Worm (Caenorhabditis elegans) whole organism, late embryonic: Measurements from ENCODE around the gene msp-33.

Source experiments
- C08G9.2 ChIP-seq: sonication (generic microtip); optimal IDR thresholded peaks from 2 replicates; lab custom pipeline; 2016; ENCODE audit warnings: mild to moderate bottlenecking, missing genetic modification characterization, moderate library complexity, missing compliant biosample characterization
- F13H6.1 ChIP-seq: sonication (generic microtip); optimal IDR thresholded peaks from 2 replicates; lab custom pipeline; 2016; ENCODE audit warnings: missing genetic modification characterization, missing compliant biosample characterization
- K02D7.2 ChIP-seq: sonication (generic microtip); optimal IDR thresholded peaks from 2 replicates; lab custom pipeline; 2017; ENCODE audit warnings: mild to moderate bottlenecking, missing genetic modification characterization, missing compliant biosample characterization
- Y22D7AL.16 ChIP-seq: sonication (generic microtip); optimal IDR thresholded peaks from 2 replicates; lab custom pipeline; 2016; ENCODE audit warnings: missing genetic modification characterization, missing compliant biosample characterization
- ama-1 ChIP-seq: fragments of 150-350 bp; optimal IDR thresholded peaks from 2 replicates; lab custom pipeline; 2014
- ceh-19 ChIP-seq: fragments of 200-800 bp; sonication (Bioruptor generic); optimal IDR thresholded peaks from 2 replicates; lab custom pipeline; 2018; ENCODE audit warnings: mild to moderate bottlenecking, missing genetic modification characterization, missing compliant biosample characterization
- ceh-2 ChIP-seq: sonication (generic microtip); optimal IDR thresholded peaks from 2 replicates; lab custom pipeline; 2016; ENCODE audit warnings: missing genotype, missing genetic modification characterization, missing compliant biosample characterization
- ceh-24 ChIP-seq: sonication (generic microtip); optimal IDR thresholded peaks from 2 replicates; lab custom pipeline; 2016; ENCODE audit warnings: mild to moderate bottlenecking, missing genetic modification characterization, missing compliant biosample characterization
- ceh-31 ChIP-seq: sonication (generic microtip); optimal IDR thresholded peaks from 2 replicates; lab custom pipeline; 2016; ENCODE audit warnings: missing genetic modification characterization, missing compliant biosample characterization
- ceh-34 ChIP-seq: sonication (generic microtip); optimal IDR thresholded peaks from 2 replicates; lab custom pipeline; 2016; ENCODE audit warnings: mild to moderate bottlenecking, missing genetic modification characterization, missing compliant biosample characterization
- ceh-48 ChIP-seq: sonication (generic microtip); optimal IDR thresholded peaks from 2 replicates; lab custom pipeline; 2016; ENCODE audit warnings: missing genetic modification characterization, inconsistent platforms, missing compliant biosample characterization
- ceh-6 ChIP-seq: fragments of 200-800 bp; sonication (Bioruptor generic); optimal IDR thresholded peaks from 2 replicates; lab custom pipeline; 2018; ENCODE audit warnings: mild to moderate bottlenecking, missing genetic modification characterization, missing compliant biosample characterization
- ceh-9 ChIP-seq: sonication (generic microtip); optimal IDR thresholded peaks from 2 replicates; lab custom pipeline; 2016; ENCODE audit warnings: mild to moderate bottlenecking, missing genetic modification characterization, inconsistent platforms, missing compliant biosample characterization
- dmd-4 ChIP-seq: sonication (generic microtip); optimal IDR thresholded peaks from 2 replicates; lab custom pipeline; 2016; ENCODE audit warnings: borderline replicate concordance, missing genetic modification characterization, missing compliant biosample characterization
- dve-1 ChIP-seq: sonication (generic microtip); optimal IDR thresholded peaks from 2 replicates; lab custom pipeline; 2017; ENCODE audit warnings: antibody characterized with exemption, mild to moderate bottlenecking, missing genetic modification characterization, missing compliant biosample characterization
- elt-2 ChIP-seq: sonication (generic microtip); optimal IDR thresholded peaks from 2 replicates; lab custom pipeline; 2016; ENCODE audit warnings: missing genetic modification reagents, missing genetic modification characterization, missing compliant biosample characterization
- elt-4 ChIP-seq: sonication (generic microtip); optimal IDR thresholded peaks from 2 replicates; lab custom pipeline; 2016; ENCODE audit warnings: missing genetic modification characterization, missing compliant biosample characterization
- ets-4 ChIP-seq: sonication (generic microtip); optimal IDR thresholded peaks from 2 replicates; lab custom pipeline; 2016; ENCODE audit warnings: missing genetic modification characterization, missing compliant biosample characterization
- fkh-6 ChIP-seq: sonication (generic microtip); optimal IDR thresholded peaks from 2 replicates; lab custom pipeline; 2016; ENCODE audit warnings: missing genetic modification characterization, missing compliant biosample characterization
- hlh-13 ChIP-seq: fragments of 200-800 bp; sonication (Bioruptor generic); optimal IDR thresholded peaks from 2 replicates; lab custom pipeline; 2018; ENCODE audit warnings: mild to moderate bottlenecking, missing genetic modification characterization, missing compliant biosample characterization
- hlh-6 ChIP-seq: sonication (generic microtip); optimal IDR thresholded peaks from 2 replicates; lab custom pipeline; 2016; ENCODE audit warnings: missing genotype, missing genetic modification characterization, missing compliant biosample characterization
- lim-6 ChIP-seq: sonication (generic microtip); optimal IDR thresholded peaks from 2 replicates; lab custom pipeline; 2016; ENCODE audit warnings: missing genetic modification characterization, missing compliant biosample characterization
- lin-11 ChIP-seq: fragments of 200-800 bp; sonication (Bioruptor generic); optimal IDR thresholded peaks from 2 replicates; lab custom pipeline; 2018; ENCODE audit warnings: mild to moderate bottlenecking, missing genetic modification characterization, missing compliant biosample characterization
- nhr-232 ChIP-seq: sonication (generic microtip); optimal IDR thresholded peaks from 2 replicates; lab custom pipeline; 2016; ENCODE audit warnings: missing genetic modification characterization, missing compliant biosample characterization
- npax-4 ChIP-seq: sonication (generic microtip); optimal IDR thresholded peaks from 2 replicates; lab custom pipeline; 2016; ENCODE audit warnings: missing genetic modification characterization, missing compliant biosample characterization
- odd-2 ChIP-seq: sonication (generic microtip); optimal IDR thresholded peaks from 2 replicates; lab custom pipeline; 2017; ENCODE audit warnings: antibody characterized with exemption, mild to moderate bottlenecking, missing genetic modification characterization, missing compliant biosample characterization
- pat-9 ChIP-seq: fragments of 200-800 bp; sonication (Bioruptor generic); optimal IDR thresholded peaks from 2 replicates; lab custom pipeline; 2018; ENCODE audit warnings: mild to moderate bottlenecking, missing genetic modification characterization, moderate library complexity, missing compliant biosample characterization
- pax-1 ChIP-seq: fragments of 150-350 bp; optimal IDR thresholded peaks from 2 replicates; lab custom pipeline; 2014; ENCODE audit warnings: missing biosample characterization, missing genetic modification characterization
- pros-1 ChIP-seq: fragments of 150-350 bp; optimal IDR thresholded peaks from 2 replicates; lab custom pipeline; 2014; ENCODE audit warnings: missing biosample characterization, missing genetic modification reagents, missing genetic modification characterization
- ref-2 ChIP-seq: sonication (generic microtip); optimal IDR thresholded peaks from 2 replicates; lab custom pipeline; 2016; ENCODE audit warnings: missing genetic modification characterization, missing compliant biosample characterization
- rnt-1 ChIP-seq: sonication (generic microtip); optimal IDR thresholded peaks from 2 replicates; lab custom pipeline; 2016; ENCODE audit warnings: missing genetic modification characterization, missing compliant biosample characterization
- sdc-2 ChIP-seq: sonication (generic microtip); optimal IDR thresholded peaks from 2 replicates; lab custom pipeline; 2016; ENCODE audit warnings: missing genotype, missing genetic modification characterization, missing compliant biosample characterization
- sox-2 ChIP-seq: fragments of 200-800 bp; sonication (Bioruptor generic); IDR thresholded peaks from 2 replicates; pipeline ENCODE4 v1.3.6; 2022; ENCODE audit warnings: missing genetic modification reagents, missing genetic modification characterization, missing compliant biosample characterization
- sox-4 ChIP-seq: sonication (generic microtip); optimal IDR thresholded peaks from 2 replicates; lab custom pipeline; 2017; ENCODE audit warnings: mild to moderate bottlenecking, missing genetic modification characterization, inconsistent platforms, missing compliant biosample characterization
- tbx-7 ChIP-seq: sonication (generic microtip); optimal IDR thresholded peaks from 2 replicates; lab custom pipeline; 2016; ENCODE audit warnings: missing genotype, missing genetic modification characterization, missing compliant biosample characterization
- unc-3 ChIP-seq, 2 experiments: fragments of 200-800 bp in 1 of 2; sonication (Bioruptor generic) in 1 of 2; sonication (generic microtip) in 1 of 2; conservative IDR thresholded peaks in 1 of 2; optimal IDR thresholded peaks in 1 of 2; 2 replicates each; pipeline versions ENCODE4 v1.3.6 to Lab custom; 2016 to 2022; ENCODE audit warnings: missing compliant biosample characterization in 2 of 2, missing genetic modification characterization in 2 of 2, missing genetic modification reagents in 1 of 2
- unc-42 ChIP-seq: sonication (generic microtip); optimal IDR thresholded peaks from 2 replicates; lab custom pipeline; 2016; ENCODE audit warnings: missing genotype, missing genetic modification characterization, missing compliant biosample characterization
- unc-55 ChIP-seq: sonication (generic microtip); optimal IDR thresholded peaks from 2 replicates; lab custom pipeline; 2017; ENCODE audit warnings: missing biosample characterization, missing genetic modification reagents, missing genetic modification characterization
- unc-86 ChIP-seq: sonication (generic microtip); optimal IDR thresholded peaks from 2 replicates; lab custom pipeline; 2016; ENCODE audit warnings: missing genetic modification characterization, missing compliant biosample characterization

msp-33 gene

ce11 chrII:4869793-4870343, 22.6 kb downstream of the msp-33 start:
- no peak for TF ChIP-seq odd-2 (tag; lab: Kevin White, UChicago)
- TF ChIP-seq unc-3 (GFP tag; conservative IDR thresholded peaks at IDR 0.05; lab: Robert Waterston, UW), result no peak
- no peak for TF ChIP-seq unc-3 (tag; optimal IDR thresholded peaks at IDR 0.05; lab: Kevin White, UChicago)
- TF ChIP-seq nhr-232 (tag; lab: Kevin White, UChicago), result no peak
- TF ChIP-seq ceh-34 (tag; lab: Kevin White, UChicago), result no peak
- TF ChIP-seq ref-2 (tag; lab: Kevin White, UChicago), result no peak
- no peak for TF ChIP-seq sox-4
- peak; percentile 86 for TF ChIP-seq elt-4 (tag; lab: Kevin White, UChicago)
- no peak for TF ChIP-seq ets-4 (tag; lab: Kevin White, UChicago)
- no peak for TF ChIP-seq tbx-7 (tag; lab: Kevin White, UChicago)
- peak; percentile 9 for TF ChIP-seq hlh-6 (tag; lab: Kevin White, UChicago)
- TF ChIP-seq pat-9 (tag; lab: Kevin White, UChicago), result no peak
- peak; percentile 18 for TF ChIP-seq ceh-31 (tag; lab: Kevin White, UChicago)

ce11 chrII:4867476-4867875, 25.0 kb downstream of the msp-33 start, which contains the start of gene col-17:
TSS of gene col-17 (minus strand) at chrII:4867576.
- TF ChIP-seq pax-1, result no peak
- no peak for TF ChIP-seq elt-2 (tag; lab: Kevin White, UChicago)
- TF ChIP-seq ref-2 (tag; lab: Kevin White, UChicago), result no peak
- no peak for TF ChIP-seq F13H6.1
- TF ChIP-seq ama-1 (lab: Kevin White, UChicago), result no peak
- TF ChIP-seq lim-6 (tag; lab: Kevin White, UChicago), result no peak
- TF ChIP-seq lin-11 (tag; lab: Kevin White, UChicago), result no peak
- TF ChIP-seq fkh-6, result no peak
- no peak for TF ChIP-seq ceh-2 (tag; lab: Kevin White, UChicago)
- no peak for TF ChIP-seq C08G9.2
- no peak for TF ChIP-seq dve-1 (tag; lab: Kevin White, UChicago)
- no peak for TF ChIP-seq Y22D7AL.16
- TF ChIP-seq ceh-24, result no peak
- TF ChIP-seq unc-42, result no peak

- TF ChIP-seq rnt-1 (tag; lab: Kevin White, UChicago) (no peak), ceh-48 (tag; lab: Kevin White, UChicago) (no peak), sox-2 (no peak), unc-42 (no peak), pros-1 (tag; lab: Kevin White, UChicago) (no peak), K02D7.2 (no peak), npax-4 (tag; lab: Kevin White, UChicago) (no peak), ceh-19 (GFP tag; lab: Kevin White, UChicago) (no peak), ceh-9 (tag; lab: Kevin White, UChicago) (no peak), dmd-4 (tag; lab: Kevin White, UChicago) (no peak), hlh-13 (GFP tag; lab: Kevin White, UChicago) (no peak)
- TF ChIP-seq, all 69 proteins: peak for 0
These were observed 26.4 kb downstream of the msp-33 start for ce11 chrII:4866045-4866444.

- TF ChIP-seq ceh-9 (tag; lab: Kevin White, UChicago), result no peak
- no peak for TF ChIP-seq pat-9 (tag; lab: Kevin White, UChicago)
- no peak for TF ChIP-seq sdc-2 (tag; lab: Kevin White, UChicago)
- no peak for TF ChIP-seq dmd-4 (tag; lab: Kevin White, UChicago)
- TF ChIP-seq unc-86 (tag; lab: Kevin White, UChicago), result no peak
- TF ChIP-seq unc-55 (GFP tag; lab: Kevin White, UChicago), result no peak
- no peak for TF ChIP-seq ceh-6
- TF ChIP-seq, all 69 proteins: peak for 0
These were observed 29.1 kb downstream of the msp-33 start, which contains the start of the genes mpst-4 and F11G11.14 for ce11 chrII:4863357-4863756. TSS of gene mpst-4 (minus strand) at chrII:4863457. TSS of gene F11G11.14 (plus strand) at chrII:4863681.
